Worm (Caenorhabditis elegans) whole organism, L1 larva: ENCODE results near the gene C39B10.4.

Experiments
- C16A3.4 ChIP-seq: fragments of 150-350 bp; optimal IDR thresholded peaks from 2 replicates; lab custom pipeline; 2014; ENCODE audit warnings: missing biosample characterization, missing genetic modification characterization
- ama-1 ChIP-seq: fragments of 150-350 bp; optimal IDR thresholded peaks from 2 replicates; lab custom pipeline; 2014
- efl-3 ChIP-seq: fragments of 200-800 bp; sonication (Bioruptor generic); optimal IDR thresholded peaks from 2 replicates; lab custom pipeline; 2018; ENCODE audit warnings: mild to moderate bottlenecking, missing genetic modification characterization, missing compliant biosample characterization
- egl-27 ChIP-seq, 2 experiments: fragments of 150-350 bp in 1 of 2; sonication (generic microtip); optimal IDR thresholded peaks; 3 replicates each; lab custom pipeline; 2017 to 2018; ENCODE audit warnings: missing biosample characterization in 2 of 2, missing genetic modification characterization in 2 of 2, missing genetic modification reagents in 2 of 2
- elt-2 ChIP-seq: sonication (generic microtip); optimal IDR thresholded peaks from 2 replicates; lab custom pipeline; 2016; ENCODE audit warnings: missing genetic modification characterization, mild to moderate bottlenecking, inconsistent platforms, missing compliant biosample characterization, missing genetic modification reagents
- fkh-10 ChIP-seq: sonication (generic microtip); optimal IDR thresholded peaks from 2 replicates; lab custom pipeline; 2017; ENCODE audit warnings: missing biosample characterization, missing genetic modification reagents, missing genetic modification characterization
- jun-1 ChIP-seq: fragments of 150-350 bp; optimal IDR thresholded peaks from 2 replicates; lab custom pipeline; 2014; ENCODE audit warnings: missing biosample characterization, missing genetic modification reagents, missing genetic modification characterization
- lin-13 ChIP-seq: fragments of 150-350 bp; optimal IDR thresholded peaks from 2 replicates; lab custom pipeline; 2014; ENCODE audit warnings: missing biosample characterization, missing genetic modification reagents, missing genetic modification characterization
- nhr-12 ChIP-seq: sonication (generic microtip); optimal IDR thresholded peaks from 2 replicates; lab custom pipeline; 2017; ENCODE audit warnings: missing biosample characterization, missing genetic modification characterization
- nhr-28 ChIP-seq: fragments of 150-350 bp; optimal IDR thresholded peaks from 2 replicates; lab custom pipeline; 2014; ENCODE audit warnings: missing biosample characterization, missing genetic modification characterization
- nhr-77 ChIP-seq: fragments of 150-350 bp; optimal IDR thresholded peaks from 2 replicates; lab custom pipeline; 2014; ENCODE audit warnings: missing biosample characterization, missing genetic modification characterization
- snpc-4 ChIP-seq: fragments of 150-350 bp; optimal IDR thresholded peaks from 2 replicates; lab custom pipeline; 2014; ENCODE audit warnings: missing biosample characterization, missing genetic modification characterization
- unc-62 ChIP-seq: fragments of 150-350 bp; optimal IDR thresholded peaks from 2 replicates; lab custom pipeline; 2014; ENCODE audit warnings: missing biosample characterization, missing genetic modification reagents, missing genetic modification characterization
- ztf-4 ChIP-seq: fragments of 150-350 bp; optimal IDR thresholded peaks from 2 replicates; lab custom pipeline; 2014; ENCODE audit warnings: missing biosample characterization, missing genetic modification characterization

DNA sequence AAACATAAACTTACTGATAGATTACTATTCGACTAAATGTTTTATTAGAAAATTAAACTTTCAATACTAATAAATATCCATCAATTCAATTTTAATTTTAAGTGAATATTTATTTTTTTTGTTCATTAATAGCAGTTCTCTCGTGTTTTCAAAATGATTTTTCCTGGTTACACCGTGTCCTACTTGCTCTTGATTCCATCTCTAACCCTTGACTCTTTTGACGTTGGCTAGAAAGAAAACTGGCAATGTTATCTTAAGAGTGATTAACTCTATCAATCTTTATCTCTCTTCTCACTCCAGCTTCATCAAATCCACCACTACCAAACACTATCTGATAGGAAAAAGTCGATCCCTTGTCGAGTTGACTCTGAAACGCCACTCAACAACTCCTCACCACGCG is 32.4 kb upstream of the C39B10.4 start, which contains the start of gene acr-8:
- TF ChIP-seq nhr-12 (tag; lab: Kevin White, UChicago) (no peak), jun-1 (tag; lab: Kevin White, UChicago) (no peak), snpc-4 (tag; lab: Kevin White, UChicago) (no peak), nhr-28 (tag; lab: Kevin White, UChicago) (no peak), efl-3 (GFP tag; lab: Kevin White, UChicago) (no peak), fkh-10 (GFP tag; lab: Kevin White, UChicago) (no peak), lin-13 (no peak), egl-27 (tag; optimal IDR thresholded peaks at IDR 0.05; lab: Kevin White, UChicago) (no peak), unc-62 (GFP tag; lab: Kevin White, UChicago) (no peak), C16A3.4 (tag; lab: Kevin White, UChicago) (no peak), ama-1 (no peak), nhr-77 (tag; lab: Kevin White, UChicago) (no peak), ztf-4 (no peak), elt-2 (tag; lab: Kevin White, UChicago) (no peak)
